Fruit fly (Drosophila melanogaster): Measurements from ENCODE around the gene Set.

The Set gene

DNA sequence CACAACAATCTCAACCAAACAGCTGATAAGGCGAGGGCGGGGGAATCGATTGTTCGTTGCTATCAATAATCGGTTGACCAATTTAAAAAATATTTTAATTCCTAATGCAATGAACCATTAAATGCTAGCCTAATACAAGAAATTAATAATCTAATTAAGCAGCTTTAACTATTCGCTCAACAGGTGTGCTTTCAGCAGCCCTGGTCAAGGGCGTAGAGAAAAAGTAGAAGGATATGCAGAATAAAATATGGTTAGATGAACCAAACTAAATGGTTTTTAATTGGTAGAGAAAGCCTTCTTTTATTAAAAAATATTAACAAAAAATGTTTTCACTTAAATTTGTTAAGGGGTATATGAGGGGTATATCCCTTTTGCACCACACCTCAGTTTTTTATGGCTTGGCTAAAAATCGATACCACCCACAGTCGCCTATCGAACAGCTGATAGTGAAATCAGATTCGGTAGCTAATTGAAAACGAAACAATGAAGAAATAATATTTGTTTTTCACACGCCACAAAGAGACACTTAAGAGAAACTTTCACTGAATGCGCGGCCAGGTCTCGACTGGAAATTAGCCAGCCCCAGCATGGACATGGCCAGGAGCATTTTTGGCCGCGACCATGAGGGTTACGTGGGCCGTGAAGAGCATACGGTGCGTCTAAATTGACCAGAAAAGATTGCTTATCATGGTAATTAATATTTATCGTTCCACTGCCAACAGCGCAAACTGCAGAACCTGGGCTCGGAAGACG is 44.4 kb upstream of the Set start, which contains the start of the genes SIDL and CG12241 (continued):
- peak; percentile 96 for TF ChIP-seq Vsx1 (GFP tag; optimal IDR thresholded peaks at IDR 0.05)
- peak; percentile 39 for TF ChIP-seq CG18619 (GFP tag; optimal IDR thresholded peaks at IDR 0.05)
- TF ChIP-seq odd (GFP tag; optimal IDR thresholded peaks at IDR 0.05) = no peak
- peak; percentile 93 for TF ChIP-seq CG17361 (GFP tag; IDR thresholded peaks at IDR 0.05)
- peak; percentile 44 for TF ChIP-seq CG3407 (GFP tag; optimal IDR thresholded peaks at IDR 0.05)
- no peak for TF ChIP-seq sens-2 (GFP tag; IDR thresholded peaks at IDR 0.05)
- peak; percentile 58 for TF ChIP-seq E2f2 (GFP tag; IDR thresholded peaks at IDR 0.05)
- peak; percentile 91 for TF ChIP-seq stc (GFP tag; IDR thresholded peaks at IDR 0.05)
- TF ChIP-seq Elba2 (GFP tag; optimal IDR thresholded peaks at IDR 0.05) = peak; percentile 0
- TF ChIP-seq pfk (GFP tag; optimal IDR thresholded peaks at IDR 0.05) = no peak
- no peak for TF ChIP-seq sc (optimal IDR thresholded peaks at IDR 0.05)
- no peak for TF ChIP-seq sc (GFP tag; optimal IDR thresholded peaks at IDR 0.05)
- peak; percentile 72 for TF ChIP-seq dati (GFP tag; IDR thresholded peaks at IDR 0.05)
- TF ChIP-seq chinmo (GFP tag; IDR thresholded peaks at IDR 0.05; ENCODE audit: partially characterized antibody) = no peak
- peak; percentile 83 for TF ChIP-seq CG17359 (tag; optimal IDR thresholded peaks at IDR 0.05)
- TF ChIP-seq CG5953 (GFP tag; IDR thresholded peaks at IDR 0.05) = no peak
- peak; percentile 93 for TF ChIP-seq CG6272 (GFP tag; IDR thresholded peaks at IDR 0.05)
- peak; percentile 79 for TF ChIP-seq jumu (GFP tag; optimal IDR thresholded peaks at IDR 0.05)
- peak; percentile 59 for TF ChIP-seq HLH54F (GFP tag; optimal IDR thresholded peaks at IDR 0.05)
- TF ChIP-seq CG3065 (GFP tag; optimal IDR thresholded peaks at IDR 0.05) = peak; percentile 67
- TF ChIP-seq nom (GFP tag; optimal IDR thresholded peaks at IDR 0.05) = peak; percentile 75
- peak; percentile 21 for TF ChIP-seq shn (GFP tag; optimal IDR thresholded peaks at IDR 0.05)
- TF ChIP-seq amos (GFP tag; IDR thresholded peaks at IDR 0.05; ENCODE audit: partially characterized antibody) = no peak
- TF ChIP-seq crp (GFP tag; optimal IDR thresholded peaks at IDR 0.05) = peak; percentile 54 to 91
- TF ChIP-seq Awh (GFP tag; IDR thresholded peaks at IDR 0.05) = peak; percentile 88
- peak; percentile 97 for TF ChIP-seq Med (GFP tag)
- peak; percentile 83 for TF ChIP-seq caup (GFP tag; optimal IDR thresholded peaks at IDR 0.05; ENCODE audit: severe bottlenecking)
- TF ChIP-seq ERR (GFP tag; optimal IDR thresholded peaks at IDR 0.05) = peak; percentile 77
- TF ChIP-seq pan (optimal IDR thresholded peaks at IDR 0.05) = no peak
- peak in 1 of 2 experiments; percentile 96 for TF ChIP-seq pan (GFP tag; optimal IDR thresholded peaks at IDR 0.05 in 1 of 2, IDR thresholded peaks at IDR 0.05 in 1 of 2)
- peak; percentile 23 for TF ChIP-seq CG9797 (GFP tag; optimal IDR thresholded peaks at IDR 0.05)
- TF ChIP-seq CG18476 (GFP tag; optimal IDR thresholded peaks at IDR 0.05) = peak; percentile 86
- peak; percentile 87; the same call in 1 of the 2 replicates for TF ChIP-seq CG8765 (GFP tag; IDR thresholded peaks at IDR 0.05)
- TF ChIP-seq h (optimal IDR thresholded peaks at IDR 0.05) = no peak
- no peak for TF ChIP-seq Dfd (GFP tag; optimal IDR thresholded peaks at IDR 0.05)
- no peak for TF ChIP-seq CG30431 (GFP tag; optimal IDR thresholded peaks at IDR 0.05)
- peak; percentile 24 for TF ChIP-seq CG9609 (GFP tag; optimal IDR thresholded peaks at IDR 0.05)
- peak; percentile 96 for TF ChIP-seq Drgx (GFP tag; IDR thresholded peaks at IDR 0.05)
- peak; percentile 41 for TF ChIP-seq CG10274 (GFP tag; optimal IDR thresholded peaks at IDR 0.05)
- no peak for TF ChIP-seq CG12071 (GFP tag; optimal IDR thresholded peaks at IDR 0.05)
- peak; percentile 97 for TF ChIP-seq CG32532 (GFP tag; IDR thresholded peaks at IDR 0.05)

DNA sequence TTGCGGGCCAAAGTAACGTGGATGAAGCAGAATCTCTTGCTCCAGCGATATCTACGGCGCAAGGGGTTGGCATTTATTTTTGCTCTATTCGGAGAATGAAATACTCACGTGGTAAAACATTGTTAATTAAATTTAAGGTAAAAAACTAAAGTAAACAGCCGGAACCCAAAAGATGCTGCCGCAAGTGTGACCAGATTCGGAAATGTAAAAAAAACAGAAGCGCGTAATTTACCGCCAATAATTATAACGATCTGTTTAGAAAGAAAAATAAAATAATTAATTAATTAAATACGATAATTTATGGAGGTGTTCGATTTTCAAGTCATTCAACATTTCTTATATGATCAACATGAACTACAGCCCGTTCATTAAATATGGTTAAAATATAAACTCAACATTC is 40.4 kb upstream of the Set start, which contains the start of gene Polr2G:
Polr2G (minus strand) TSS at position 208 of the 400 bp plus-strand sequence.
- peak; percentile 67 for TF ChIP-seq Dp (GFP tag; optimal IDR thresholded peaks at IDR 0.05)
- no peak for TF ChIP-seq CG9215 (GFP tag; IDR thresholded peaks at IDR 0.05)
- peak; percentile 19 for TF ChIP-seq pzg (GFP tag; optimal IDR thresholded peaks at IDR 0.05)
- no peak for TF ChIP-seq ranshi (GFP tag; IDR thresholded peaks at IDR 0.05)
- peak; percentile 24; the same call in 1 of the 2 replicates for TF ChIP-seq E2f1 (GFP tag; IDR thresholded peaks at IDR 0.05)
- peak; percentile 10 for TF ChIP-seq CG14710 (tag; optimal IDR thresholded peaks at IDR 0.05)
- TF ChIP-seq CG12155 (GFP tag; optimal IDR thresholded peaks at IDR 0.05) = no peak
- peak; percentile 30 for TF ChIP-seq stwl (tag; optimal IDR thresholded peaks at IDR 0.05)
- TF ChIP-seq fu2 (GFP tag; optimal IDR thresholded peaks at IDR 0.05) = no peak
- no peak for TF ChIP-seq CG3163 (GFP tag; optimal IDR thresholded peaks at IDR 0.05)
- TF ChIP-seq Dll (GFP tag; IDR thresholded peaks at IDR 0.05; ENCODE audit: partially characterized antibody) = peak; percentile 28; the same call in 1 of the 4 replicates
- TF ChIP-seq BEAF-32 (GFP tag; optimal IDR thresholded peaks at IDR 0.05) = peak; percentile 14

Measured in whole organism, embryonic.